Worm (Caenorhabditis elegans): ENCODE data around the gene T28D9.1.

- TF ChIP-seq snpc-4 (tag; optimal IDR thresholded peaks at IDR 0.05) (no peak), nhr-12 (tag; optimal IDR thresholded peaks at IDR 0.05) (no peak), unc-39 (tag; optimal IDR thresholded peaks at IDR 0.05) (no peak), sma-3 (GFP tag; optimal IDR thresholded peaks at IDR 0.05) (peak; percentile 55), elt-3 (tag; optimal IDR thresholded peaks at IDR 0.05) (no peak), ztf-11 (tag; optimal IDR thresholded peaks at IDR 0.05) (no peak), ama-1 (optimal IDR thresholded peaks at IDR 0.05) (no peak), lsy-2 (tag; optimal IDR thresholded peaks at IDR 0.05) (peak in 1 of 2 experiments; percentile 81), ztf-4 (tag; optimal IDR thresholded peaks at IDR 0.05) (no peak)
Measured at ce11 chrII:6535957-6536424, 43.8 kb downstream of the T28D9.1 start, which contains the start of gene utp-20.

Measured in whole organism, L2 larva.